Worm (Caenorhabditis elegans) whole organism, L1 larva: Measurements from ENCODE around the gene arr-1.

Experiments
- C04F5.9 ChIP-seq: sonication (generic microtip); optimal IDR thresholded peaks from 2 replicates; lab custom pipeline; 2016; ENCODE audit warnings: missing genetic modification characterization, missing compliant biosample characterization
- Y116A8C.19 ChIP-seq: sonication (generic microtip); optimal IDR thresholded peaks from 2 replicates; lab custom pipeline; 2016; ENCODE audit warnings: missing compliant biosample characterization, missing genetic modification characterization, borderline replicate concordance
- alr-1 ChIP-seq: fragments of 200-800 bp; sonication (Bioruptor generic); optimal IDR thresholded peaks from 2 replicates; lab custom pipeline; 2018; ENCODE audit warnings: borderline replicate concordance, mild to moderate bottlenecking, missing genetic modification characterization, missing compliant biosample characterization
- ama-1 ChIP-seq: fragments of 150-350 bp; optimal IDR thresholded peaks from 2 replicates; lab custom pipeline; 2014
- blmp-1 ChIP-seq: fragments of 150-350 bp; optimal IDR thresholded peaks from 2 replicates; lab custom pipeline; 2014; ENCODE audit warnings: missing biosample characterization, missing genetic modification characterization
- ceh-8 ChIP-seq: fragments of 200-800 bp; sonication (Bioruptor generic); optimal IDR thresholded peaks from 2 replicates; lab custom pipeline; 2018; ENCODE audit warnings: mild to moderate bottlenecking, missing genetic modification characterization, moderate library complexity, missing compliant biosample characterization
- ceh-90 ChIP-seq: sonication (generic microtip); optimal IDR thresholded peaks from 2 replicates; lab custom pipeline; 2016; ENCODE audit warnings: missing genetic modification characterization, missing compliant biosample characterization
- efl-1 ChIP-seq, 4 experiments: fragments of 150-350 bp; optimal IDR thresholded peaks in 3 of 4; peaks in 1 of 4; 1 replicate in 1 of 4; 2 replicates in 3 of 4; lab custom pipeline; 2014; ENCODE audit warnings: missing biosample characterization in 2 of 4, missing genetic modification characterization in 2 of 4, missing genetic modification reagents in 2 of 4
- egl-27 ChIP-seq, 2 experiments: fragments of 150-350 bp in 1 of 2; sonication (generic microtip); optimal IDR thresholded peaks; 3 replicates each; lab custom pipeline; 2017 to 2018; ENCODE audit warnings: missing biosample characterization in 2 of 2, missing genetic modification characterization in 2 of 2, missing genetic modification reagents in 2 of 2
- elt-2 ChIP-seq: sonication (generic microtip); optimal IDR thresholded peaks from 2 replicates; lab custom pipeline; 2016; ENCODE audit warnings: missing genetic modification characterization, mild to moderate bottlenecking, inconsistent platforms, missing compliant biosample characterization, missing genetic modification reagents
- elt-3 ChIP-seq, 6 experiments: fragments of 150-350 bp in 1 of 6; sonication (generic microtip); optimal IDR thresholded peaks; 2 replicates each; lab custom pipeline; 2017 to 2018; ENCODE audit warnings: missing biosample characterization in 6 of 6, missing genetic modification characterization in 6 of 6, inconsistent platforms in 1 of 6
- ets-5 ChIP-seq: fragments of 200-800 bp; sonication (Bioruptor generic); IDR thresholded peaks from 2 replicates; pipeline ENCODE4 v1.3.6; 2022; ENCODE audit warnings: missing genetic modification characterization, missing compliant biosample characterization
- fkh-10 ChIP-seq: sonication (generic microtip); optimal IDR thresholded peaks from 2 replicates; lab custom pipeline; 2017; ENCODE audit warnings: missing biosample characterization, missing genetic modification reagents, missing genetic modification characterization
- fkh-4 ChIP-seq: sonication (generic microtip); optimal IDR thresholded peaks from 2 replicates; lab custom pipeline; 2016; ENCODE audit warnings: missing compliant biosample characterization, missing genetic modification characterization, borderline replicate concordance
- fkh-8 ChIP-seq: sonication (generic microtip); optimal IDR thresholded peaks from 2 replicates; lab custom pipeline; 2016; ENCODE audit warnings: mild to moderate bottlenecking, missing genetic modification characterization, missing compliant biosample characterization
- hlh-4 ChIP-seq: sonication (generic microtip); optimal IDR thresholded peaks from 2 replicates; lab custom pipeline; 2016; ENCODE audit warnings: mild to moderate bottlenecking, missing genetic modification characterization, missing compliant biosample characterization
- hpl-2 ChIP-seq: fragments of 150-350 bp; optimal IDR thresholded peaks from 2 replicates; lab custom pipeline; 2014; ENCODE audit warnings: missing biosample characterization, missing genetic modification reagents, missing genetic modification characterization
- irx-1 ChIP-seq: sonication (generic microtip); optimal IDR thresholded peaks from 2 replicates; lab custom pipeline; 2016; ENCODE audit warnings: missing genetic modification characterization, missing compliant biosample characterization
- isw-1 ChIP-seq: fragments of 200-800 bp; sonication (Bioruptor generic); IDR thresholded peaks from 2 replicates; pipeline ENCODE4 v1.3.6; 2022; ENCODE audit warnings: missing genetic modification characterization, missing compliant biosample characterization
- jun-1 ChIP-seq: fragments of 150-350 bp; optimal IDR thresholded peaks from 2 replicates; lab custom pipeline; 2014; ENCODE audit warnings: missing biosample characterization, missing genetic modification reagents, missing genetic modification characterization
- lin-13 ChIP-seq: fragments of 150-350 bp; optimal IDR thresholded peaks from 2 replicates; lab custom pipeline; 2014; ENCODE audit warnings: missing biosample characterization, missing genetic modification reagents, missing genetic modification characterization
- lin-15B ChIP-seq: fragments of 150-350 bp; sonication (generic microtip); optimal IDR thresholded peaks from 3 replicates; lab custom pipeline; 2014; ENCODE audit warnings: missing biosample characterization, missing genetic modification characterization
- lin-35 ChIP-seq, 2 experiments: fragments of 150-350 bp; optimal IDR thresholded peaks; 2 replicates each; lab custom pipeline; 2014; ENCODE audit warnings: missing biosample characterization in 2 of 2, missing genetic modification characterization in 2 of 2, missing genetic modification reagents in 2 of 2
- lir-3 ChIP-seq: sonication (generic microtip); optimal IDR thresholded peaks from 2 replicates; lab custom pipeline; 2016; ENCODE audit warnings: mild to moderate bottlenecking, missing genetic modification characterization, moderate library complexity, missing compliant biosample characterization; ENCODE audit not compliant: poor library complexity
- lsy-2 ChIP-seq, 2 experiments: fragments of 150-350 bp; optimal IDR thresholded peaks; 2 replicates each; lab custom pipeline; 2014; ENCODE audit warnings: missing biosample characterization in 2 of 2, missing genetic modification characterization in 2 of 2
- mab-9 ChIP-seq: fragments of 200-800 bp; sonication (Bioruptor generic); IDR thresholded peaks from 2 replicates; pipeline ENCODE4 v1.3.6; 2022; ENCODE audit warnings: missing genetic modification reagents, missing genetic modification characterization, missing compliant biosample characterization
- mef-2 ChIP-seq: fragments of 150-350 bp; optimal IDR thresholded peaks from 2 replicates; lab custom pipeline; 2014; ENCODE audit warnings: missing biosample characterization, missing genetic modification characterization
- nhr-47 ChIP-seq: sonication (generic microtip); optimal IDR thresholded peaks from 2 replicates; lab custom pipeline; 2016; ENCODE audit warnings: mild to moderate bottlenecking, missing genetic modification characterization, moderate library complexity, missing compliant biosample characterization
- nhr-76 ChIP-seq: sonication (generic microtip); optimal IDR thresholded peaks from 2 replicates; lab custom pipeline; 2017; ENCODE audit warnings: missing biosample characterization, missing genetic modification characterization
- nhr-84 ChIP-seq: sonication (generic microtip); optimal IDR thresholded peaks from 2 replicates; lab custom pipeline; 2017; ENCODE audit warnings: missing biosample characterization, missing genetic modification characterization
- nhr-85 ChIP-seq: sonication (generic microtip); peaks from one replicate; lab custom pipeline; 2016; ENCODE audit warnings: missing genetic modification characterization, inconsistent platforms, missing compliant biosample characterization
- pag-3 ChIP-seq: sonication (generic microtip); optimal IDR thresholded peaks from 2 replicates; lab custom pipeline; 2017; ENCODE audit warnings: missing genetic modification characterization, mild to moderate bottlenecking, missing compliant biosample characterization, antibody characterized with exemption, borderline replicate concordance; ENCODE audit not compliant: insufficient read depth
- pax-3 ChIP-seq: fragments of 200-800 bp; sonication (Bioruptor generic); optimal IDR thresholded peaks from 2 replicates; lab custom pipeline; 2018; ENCODE audit warnings: mild to moderate bottlenecking, missing genetic modification characterization, moderate library complexity, missing compliant biosample characterization
- skn-1 ChIP-seq: fragments of 150-350 bp; optimal IDR thresholded peaks from 2 replicates; lab custom pipeline; 2014; ENCODE audit warnings: missing biosample characterization, missing genetic modification characterization
- snpc-4 ChIP-seq: fragments of 150-350 bp; optimal IDR thresholded peaks from 2 replicates; lab custom pipeline; 2014; ENCODE audit warnings: missing biosample characterization, missing genetic modification characterization
- snu-23 ChIP-seq: sonication (generic microtip); optimal IDR thresholded peaks from 2 replicates; lab custom pipeline; 2016; ENCODE audit warnings: missing genetic modification characterization, missing compliant biosample characterization
- swsn-7 ChIP-seq: sonication (generic microtip); optimal IDR thresholded peaks from 2 replicates; lab custom pipeline; 2016; ENCODE audit warnings: missing genetic modification characterization, missing compliant biosample characterization
- tlp-1 ChIP-seq: fragments of 150-350 bp; optimal IDR thresholded peaks from 2 replicates; lab custom pipeline; 2014; ENCODE audit warnings: missing biosample characterization, missing genetic modification characterization
- unc-130 ChIP-seq: fragments of 150-350 bp; optimal IDR thresholded peaks from 2 replicates; lab custom pipeline; 2017; ENCODE audit warnings: missing biosample characterization, missing genetic modification characterization, inconsistent platforms
- unc-30 ChIP-seq: sonication (generic microtip); optimal IDR thresholded peaks from 2 replicates; lab custom pipeline; 2017; ENCODE audit warnings: missing biosample characterization, missing genetic modification characterization
- unc-62 ChIP-seq: fragments of 150-350 bp; optimal IDR thresholded peaks from 2 replicates; lab custom pipeline; 2014; ENCODE audit warnings: missing biosample characterization, missing genetic modification reagents, missing genetic modification characterization
- unc-86 ChIP-seq: sonication (generic microtip); optimal IDR thresholded peaks from 2 replicates; lab custom pipeline; 2016; ENCODE audit warnings: missing genetic modification characterization, missing compliant biosample characterization
- vab-15 ChIP-seq: sonication (generic microtip); optimal IDR thresholded peaks from 2 replicates; lab custom pipeline; 2017; ENCODE audit warnings: missing genotype, mild to moderate bottlenecking, missing genetic modification characterization, missing compliant biosample characterization
- xbp-1 ChIP-seq: sonication (generic microtip); optimal IDR thresholded peaks from 2 replicates; lab custom pipeline; 2016; ENCODE audit warnings: missing genetic modification characterization, missing compliant biosample characterization
- zag-1 ChIP-seq: fragments of 150-350 bp; optimal IDR thresholded peaks from 2 replicates; lab custom pipeline; 2014; ENCODE audit warnings: missing biosample characterization, missing genetic modification characterization
- zip-4 ChIP-seq: fragments of 200-800 bp; sonication (Bioruptor generic); optimal IDR thresholded peaks from 2 replicates; lab custom pipeline; 2018; ENCODE audit warnings: mild to moderate bottlenecking, missing genetic modification characterization, moderate library complexity, missing compliant biosample characterization
- ztf-11 ChIP-seq, 2 experiments: sonication (generic microtip); optimal IDR thresholded peaks; 2 replicates each; lab custom pipeline; 2016 to 2017; ENCODE audit warnings: missing genetic modification characterization in 2 of 2, missing biosample characterization in 1 of 2, missing compliant biosample characterization in 1 of 2

The arr-1 gene

ce11 chrX:950482-950881 lies at the start of gene arr-1:
arr-1 (plus strand) TSS chrX:950782.
- TF ChIP-seq blmp-1 (tag; lab: Kevin White, UChicago) (no peak), C04F5.9 (tag; lab: Kevin White, UChicago) (no peak), alr-1 (tag; lab: Kevin White, UChicago) (no peak), hlh-4 (tag; lab: Kevin White, UChicago) (no peak), vab-15 (tag; lab: Kevin White, UChicago) (no peak), mef-2 (tag; lab: Kevin White, UChicago) (no peak), unc-86 (tag; lab: Kevin White, UChicago) (no peak), nhr-76 (tag; lab: Kevin White, UChicago) (no peak), zip-4 (GFP tag; lab: Kevin White, UChicago) (no peak), elt-2 (tag; lab: Kevin White, UChicago) (no peak), xbp-1 (tag; lab: Kevin White, UChicago) (no peak), nhr-47 (tag; lab: Kevin White, UChicago) (no peak), Y116A8C.19 (tag; lab: Kevin White, UChicago) (no peak), efl-1 (optimal IDR thresholded peaks at IDR 0.05; lab: Kevin White, UChicago) (no peak), efl-1 (GFP tag; optimal IDR thresholded peaks at IDR 0.05 in 1 of 2; lab: Kevin White, UChicago) (no peak), lin-15B (tag; lab: Kevin White, UChicago) (no peak), jun-1 (tag; lab: Kevin White, UChicago) (no peak)

ce11 chrX:902512-902911 lies 48.1 kb upstream of the arr-1 start, which contains the start of gene ZC13.10:
ZC13.10 (minus strand) TSS chrX:902612.
- TF ChIP-seq irx-1 (tag; lab: Kevin White, UChicago) (no peak), unc-62 (GFP tag; lab: Kevin White, UChicago) (no peak), fkh-4 (tag; lab: Kevin White, UChicago) (no peak), unc-130 (tag; lab: Kevin White, UChicago) (no peak), ztf-11 (tag; optimal IDR thresholded peaks at IDR 0.05; lab: Kevin White, UChicago) (no peak), lsy-2 (tag; optimal IDR thresholded peaks at IDR 0.05; lab: Kevin White, UChicago) (no peak), skn-1 (no peak)

ce11 chrX:910337-910736 lies 40.2 kb upstream of the arr-1 start:
- TF ChIP-seq elt-2 (tag; lab: Kevin White, UChicago) (no peak), fkh-4 (tag; lab: Kevin White, UChicago) (no peak), snu-23 (peak; percentile 34), fkh-10 (GFP tag; lab: Kevin White, UChicago) (peak; percentile 6), ceh-90 (tag; lab: Kevin White, UChicago) (no peak), pax-3 (tag; lab: Kevin White, UChicago) (peak; percentile 27), ets-5 (GFP tag; lab: Robert Waterston, UW) (no peak), tlp-1 (tag; lab: Kevin White, UChicago) (no peak), snpc-4 (no peak), ztf-11 (tag; optimal IDR thresholded peaks at IDR 0.05; lab: Kevin White, UChicago) (no peak), nhr-84 (tag; lab: Kevin White, UChicago) (no peak), isw-1 (GFP tag; lab: Robert Waterston, UW) (0 out of 2 replicates have a peak, but pooled peaks have one; percentile 14), mab-9 (GFP tag; lab: Robert Waterston, UW) (no peak), ama-1 (lab: Kevin White, UChicago) (no peak), egl-27 (tag; optimal IDR thresholded peaks at IDR 0.05; lab: Kevin White, UChicago) (no peak), elt-3 (tag; optimal IDR thresholded peaks at IDR 0.05; lab: Kevin White, UChicago) (no peak), jun-1 (tag; lab: Kevin White, UChicago) (no peak), efl-1 (optimal IDR thresholded peaks at IDR 0.05; lab: Kevin White, UChicago) (no peak), efl-1 (GFP tag; optimal IDR thresholded peaks at IDR 0.05 in 1 of 2; lab: Kevin White, UChicago) (peak in 1 of 2 experiments; percentile 43), xbp-1 (tag; lab: Kevin White, UChicago) (no peak), unc-86 (tag; lab: Kevin White, UChicago) (peak; percentile 58), fkh-8 (tag; lab: Kevin White, UChicago) (peak; percentile 78), zag-1 (tag; lab: Kevin White, UChicago) (no peak), nhr-85 (tag; lab: Kevin White, UChicago) (no peak), irx-1 (tag; lab: Kevin White, UChicago) (no peak), lin-35 (GFP tag; optimal IDR thresholded peaks at IDR 0.05; lab: Kevin White, UChicago) (peak in 1 of 2 experiments; percentile 2), ceh-8 (no peak), lin-15B (tag; lab: Kevin White, UChicago) (no peak), hpl-2 (GFP tag; lab: Kevin White, UChicago) (no peak), lin-13 (GFP tag; lab: Kevin White, UChicago) (no peak), unc-30 (tag; lab: Kevin White, UChicago) (no peak), lir-3 (tag; lab: Kevin White, UChicago) (no peak), zip-4 (GFP tag; lab: Kevin White, UChicago) (no peak), swsn-7 (tag; lab: Kevin White, UChicago) (peak; percentile 45), pag-3 (no peak)
